Fruit fly (Drosophila melanogaster) whole organism, embryonic: ENCODE measurements around the gene spn-E.

Experiments used
- Adf1 ChIP-seq: fragments of 200-800 bp; sonication (Bioruptor generic); IDR thresholded peaks from 2 replicates; pipeline ENCODE4 v1.3.6; 2022; ENCODE audit warnings: missing biosample characterization, missing genetic modification characterization
- Aef1 ChIP-seq: fragments of 200-800 bp; sonication (Bioruptor generic); IDR thresholded peaks from 3 replicates; pipeline ENCODE4 v1.3.6; 2022; ENCODE audit warnings: missing biosample characterization, missing genetic modification characterization
- CG10366 ChIP-seq: fragments of 200-800 bp; sonication (Bioruptor generic); IDR thresholded peaks from 2 replicates; pipeline ENCODE4 v1.3.6; 2022; ENCODE audit warnings: missing biosample characterization, missing genetic modification characterization
- CG10543 ChIP-seq: fragments of 200-800 bp; sonication (Bioruptor generic); optimal IDR thresholded peaks from 3 replicates; lab custom pipeline; 2017; ENCODE audit warnings: missing biosample characterization, mild to moderate bottlenecking, missing genetic modification characterization, moderate library complexity
- CG13296 ChIP-seq: fragments of 200-800 bp; sonication (Bioruptor generic); optimal IDR thresholded peaks from 3 replicates; lab custom pipeline; 2018; ENCODE audit warnings: missing biosample characterization, mild to moderate bottlenecking, missing genetic modification characterization
- CG14710 ChIP-seq: fragments of 200-800 bp; sonication (Bioruptor generic); optimal IDR thresholded peaks from 3 replicates; lab custom pipeline; 2019; ENCODE audit warnings: missing biosample characterization, mild to moderate bottlenecking, missing genetic modification characterization, moderate library complexity
- CG14860 ChIP-seq: fragments of 200-800 bp; sonication (Bioruptor generic); IDR thresholded peaks from 3 replicates; pipeline ENCODE4 v1.3.6; 2022; ENCODE audit warnings: missing biosample characterization, missing genetic modification characterization; ENCODE audit not compliant: partially characterized antibody
- CG15514 ChIP-seq: fragments of 200-800 bp; sonication (Bioruptor generic); optimal IDR thresholded peaks from 3 replicates; lab custom pipeline; 2017; ENCODE audit warnings: missing biosample characterization, missing genetic modification characterization, mild to moderate bottlenecking, moderate library complexity, missing genetic modification reagents
- CG15601 ChIP-seq: fragments of 200-800 bp; sonication (Bioruptor generic); optimal IDR thresholded peaks from 3 replicates; lab custom pipeline; 2019; ENCODE audit warnings: missing biosample characterization, mild to moderate bottlenecking, missing genetic modification characterization, moderate library complexity
- CG16813 ChIP-seq: fragments of 200-800 bp; sonication (Bioruptor generic); IDR thresholded peaks from 3 replicates; pipeline ENCODE4 v1.3.6; 2022; ENCODE audit warnings: missing biosample characterization, missing genetic modification characterization; ENCODE audit not compliant: partially characterized antibody
- CG18262 ChIP-seq: fragments of 200-800 bp; optimal IDR thresholded peaks from 3 replicates; lab custom pipeline; 2019; ENCODE audit warnings: missing biosample characterization, mild to moderate bottlenecking, missing genetic modification characterization, moderate library complexity
- CG1832 ChIP-seq: fragments of 200-800 bp; sonication (Bioruptor generic); optimal IDR thresholded peaks from 2 replicates; lab custom pipeline; 2017; ENCODE audit warnings: missing biosample characterization, mild to moderate bottlenecking, missing genetic modification characterization, inconsistent platforms
- CG2116 ChIP-seq: fragments of 200-800 bp; sonication (Bioruptor generic); optimal IDR thresholded peaks from 3 replicates; lab custom pipeline; 2018; ENCODE audit warnings: missing biosample characterization, mild to moderate bottlenecking, missing genetic modification characterization
- CG30403 ChIP-seq: fragments of 200-800 bp; sonication (Bioruptor generic); optimal IDR thresholded peaks from 3 replicates; lab custom pipeline; 2016; ENCODE audit warnings: missing biosample characterization, missing genetic modification characterization
- CG3281 ChIP-seq: fragments of 200-800 bp; sonication (Bioruptor generic); optimal IDR thresholded peaks from 3 replicates; lab custom pipeline; 2017; ENCODE audit warnings: missing biosample characterization, mild to moderate bottlenecking, missing genetic modification characterization
- CG34224 ChIP-seq: fragments of 200-800 bp; sonication (Bioruptor generic); IDR thresholded peaks from 3 replicates; pipeline ENCODE4 v1.3.6; 2022; ENCODE audit warnings: missing biosample characterization, missing genetic modification characterization; ENCODE audit not compliant: partially characterized antibody
- CG4854 ChIP-seq: fragments of 200-800 bp; sonication (Bioruptor generic); optimal IDR thresholded peaks from 2 replicates; lab custom pipeline; 2016; ENCODE audit warnings: missing biosample characterization, missing genetic modification characterization, inconsistent platforms
- CG6254 ChIP-seq: fragments of 200-800 bp; sonication (Bioruptor generic); optimal IDR thresholded peaks from 3 replicates; lab custom pipeline; 2017; ENCODE audit warnings: mild to moderate bottlenecking, missing biosample characterization, missing genetic modification reagents, missing genetic modification characterization
- CG6689 ChIP-seq: fragments of 200-800 bp; sonication (Bioruptor generic); IDR thresholded peaks from 2 replicates; pipeline ENCODE4 v1.3.6; 2022; ENCODE audit warnings: missing biosample characterization, missing genetic modification characterization
- CG7271 ChIP-seq: fragments of 200-800 bp; sonication (Bioruptor generic); optimal IDR thresholded peaks from 2 replicates; lab custom pipeline; 2018; ENCODE audit warnings: missing biosample characterization, mild to moderate bottlenecking, missing genetic modification characterization, moderate library complexity
- CG7372 ChIP-seq: fragments of 200-800 bp; sonication (Bioruptor generic); IDR thresholded peaks from 2 replicates; pipeline ENCODE4 v1.3.6; 2022; ENCODE audit warnings: missing biosample characterization, missing genetic modification characterization
- CG8089 ChIP-seq: fragments of 200-800 bp; sonication (Bioruptor generic); optimal IDR thresholded peaks from 3 replicates; lab custom pipeline; 2016; ENCODE audit warnings: missing biosample characterization, missing genetic modification characterization
- CG9932 ChIP-seq: fragments of 200-800 bp; sonication (Bioruptor generic); IDR thresholded peaks from 2 replicates; pipeline ENCODE4 v1.3.6; 2022; ENCODE audit warnings: missing biosample characterization, missing genetic modification characterization
- Chrac-16 ChIP-seq: fragments of 200-800 bp; sonication (Bioruptor generic); optimal IDR thresholded peaks from 3 replicates; lab custom pipeline; 2016; ENCODE audit warnings: missing biosample characterization, missing genetic modification characterization
- CoRest ChIP-seq: fragments of 200-800 bp; sonication (Bioruptor generic); optimal IDR thresholded peaks from 3 replicates; lab custom pipeline; 2018; ENCODE audit warnings: missing biosample characterization, mild to moderate bottlenecking, missing genetic modification characterization, moderate library complexity
- D19A ChIP-seq: fragments of 200-800 bp; optimal IDR thresholded peaks from 3 replicates; lab custom pipeline; 2019; ENCODE audit warnings: missing biosample characterization, mild to moderate bottlenecking, missing genetic modification characterization, moderate library complexity
- Dek ChIP-seq: fragments of 200-800 bp; sonication (Bioruptor generic); optimal IDR thresholded peaks from 3 replicates; lab custom pipeline; 2019; ENCODE audit warnings: missing biosample characterization, mild to moderate bottlenecking, missing genetic modification characterization, moderate library complexity
- E2f1 ChIP-seq: fragments of 200-800 bp; sonication (Bioruptor generic); IDR thresholded peaks from 2 replicates; pipeline ENCODE4 v1.3.6; 2022; ENCODE audit warnings: missing biosample characterization, missing genetic modification characterization
- HLH3B ChIP-seq: fragments of 200-800 bp; sonication (Bioruptor generic); IDR thresholded peaks from 2 replicates; pipeline ENCODE4 v1.3.6; 2022; ENCODE audit warnings: missing biosample characterization, missing genetic modification characterization
- MBD-R2 ChIP-seq: fragments of 200-800 bp; sonication (Bioruptor generic); IDR thresholded peaks from 2 replicates; pipeline ENCODE4 v1.3.6; 2022; ENCODE audit warnings: missing biosample characterization, missing genetic modification characterization
- Med ChIP-seq: fragments of 200-800 bp; sonication (Bioruptor generic); peaks from one replicate; lab custom pipeline; 2016; ENCODE audit warnings: missing biosample characterization, missing genetic modification characterization, mild to moderate bottlenecking, inconsistent platforms, moderate library complexity
- NFAT ChIP-seq: fragments of 200-800 bp; sonication (Bioruptor generic); IDR thresholded peaks from 2 replicates; pipeline ENCODE4 v1.3.6; 2022; ENCODE audit warnings: missing biosample characterization, missing genetic modification characterization
- Oli ChIP-seq: fragments of 200-800 bp; sonication (Bioruptor generic); optimal IDR thresholded peaks from 2 replicates; lab custom pipeline; 2018; ENCODE audit warnings: missing biosample characterization, mild to moderate bottlenecking, missing genetic modification characterization, moderate library complexity
- bcd ChIP-seq: fragments of 200-800 bp; sonication (Bioruptor generic); optimal IDR thresholded peaks from 2 replicates; lab custom pipeline; 2017; ENCODE audit warnings: missing biosample characterization, mild to moderate bottlenecking, missing genetic modification characterization
- bigmax ChIP-seq: fragments of 200-800 bp; sonication (Bioruptor generic); optimal IDR thresholded peaks from 2 replicates; lab custom pipeline; 2018; ENCODE audit warnings: missing biosample characterization, mild to moderate bottlenecking, missing genetic modification characterization
- bsh ChIP-seq, 2 experiments: fragments of 200-800 bp; sonication (Bioruptor generic); optimal IDR thresholded peaks; 2 replicates each; lab custom pipeline; 2017 to 2018; ENCODE audit warnings: mild to moderate bottlenecking in 2 of 2, missing biosample characterization in 2 of 2, missing genetic modification characterization in 2 of 2, moderate library complexity in 1 of 2
- dpn ChIP-seq, 2 experiments: fragments of 200-800 bp; sonication (Bioruptor generic); optimal IDR thresholded peaks; 3 replicates each; lab custom pipeline; 2016; ENCODE audit warnings: missing biosample characterization in 2 of 2, missing genetic modification characterization in 2 of 2
- dysf ChIP-seq: fragments of 200-800 bp; sonication (Bioruptor generic); IDR thresholded peaks from 3 replicates; pipeline ENCODE4 v1.3.6; 2022; ENCODE audit warnings: missing biosample characterization, missing genetic modification characterization
- gsb-n ChIP-seq: fragments of 200-800 bp; sonication (Bioruptor generic); optimal IDR thresholded peaks from 3 replicates; lab custom pipeline; 2018; ENCODE audit warnings: missing biosample characterization, mild to moderate bottlenecking, missing genetic modification characterization
- lola ChIP-seq, 3 experiments: fragments of >200 bp in 2 of 3; fragments of 200-800 bp in 1 of 3; sonication (Bioruptor generic) in 1 of 3; optimal IDR thresholded peaks; 2 replicates each; lab custom pipeline; 2017 to 2019; ENCODE audit warnings: missing biosample characterization in 3 of 3, missing genetic modification characterization in 3 of 3, mild to moderate bottlenecking in 1 of 3, moderate library complexity in 1 of 3
- luna ChIP-seq: fragments of 200-800 bp; sonication (Bioruptor generic); optimal IDR thresholded peaks from 2 replicates; lab custom pipeline; 2016; ENCODE audit warnings: missing biosample characterization, missing genetic modification characterization
- ranshi ChIP-seq: fragments of 200-800 bp; sonication (Bioruptor generic); IDR thresholded peaks from 2 replicates; pipeline ENCODE4 v1.3.6; 2022; ENCODE audit warnings: missing biosample characterization, missing genetic modification characterization
- sim ChIP-seq: fragments of 200-800 bp; sonication (Bioruptor generic); IDR thresholded peaks from 2 replicates; pipeline ENCODE4 v1.3.6; 2022; ENCODE audit warnings: missing biosample characterization, missing genetic modification characterization
- sob ChIP-seq: fragments of 200-800 bp; sonication (Bioruptor generic); IDR thresholded peaks from 2 replicates; pipeline ENCODE4 v1.3.6; 2022; ENCODE audit warnings: missing biosample characterization, missing genetic modification characterization
- stwl ChIP-seq: fragments of 200-800 bp; sonication (Bioruptor generic); optimal IDR thresholded peaks from 3 replicates; lab custom pipeline; 2018; ENCODE audit warnings: missing biosample characterization, mild to moderate bottlenecking, missing genetic modification characterization, moderate library complexity
- zen ChIP-seq: fragments of 200-800 bp; sonication (Bioruptor generic); optimal IDR thresholded peaks from 3 replicates; lab custom pipeline; 2018; ENCODE audit warnings: missing biosample characterization, mild to moderate bottlenecking, missing genetic modification characterization, moderate library complexity

The spn-E gene

dm6 chr3R:15836864-15837824 lies at the start of gene spn-E, which contains the start of gene ND-23 (continued):
- TF ChIP-seq CG15601 (tag; lab: Kevin White, UChicago) = no peak
- TF ChIP-seq Oli = peak; percentile 11
- TF ChIP-seq CG30403 = peak; percentile 64
- TF ChIP-seq E2f1 (GFP tag; lab: Robert Waterston, UW) = peak; percentile 69
- TF ChIP-seq CG7372 (GFP tag; lab: Robert Waterston, UW) = peak; percentile 48
- peak; percentile 79 for TF ChIP-seq stwl (tag; lab: Kevin White, UChicago)
- peak; percentile 75 for TF ChIP-seq Med (GFP tag; lab: Kevin White, UChicago)
- TF ChIP-seq bcd (GFP tag; lab: Kevin White, UChicago) = peak; percentile 52
- TF ChIP-seq gsb-n = peak; percentile 66
- TF ChIP-seq CG34224 (GFP tag; lab: Robert Waterston, UW) = peak; percentile 57; the same call in 1 of the 3 replicates
- TF ChIP-seq CG3281 (GFP tag; lab: Kevin White, UChicago) = peak; percentile 24
- TF ChIP-seq CG9932 = peak; percentile 72
- peak; percentile 81 for TF ChIP-seq CG14710
- TF ChIP-seq CG18262 (tag; lab: Kevin White, UChicago) = peak; percentile 69
- TF ChIP-seq dysf = peak; percentile 16; the same call in 1 of the 3 replicates
- peak; percentile 69 for TF ChIP-seq zen (tag; lab: Kevin White, UChicago)
- TF ChIP-seq Adf1 (GFP tag; lab: Robert Waterston, UW) = peak; percentile 24; the same call in 1 of the 2 replicates
- TF ChIP-seq HLH3B (GFP tag; lab: Robert Waterston, UW) = 0 out of 2 replicates have a peak, but pooled peaks have one; percentile 16
- TF ChIP-seq CG4854 (GFP tag; lab: Kevin White, UChicago) = no peak
- TF ChIP-seq bsh (GFP tag; optimal IDR thresholded peaks at IDR 0.05; lab: Kevin White, UChicago) = peak in 1 of 2 experiments; percentile 49
- peak; percentile 21 for TF ChIP-seq CG13296 (GFP tag; lab: Kevin White, UChicago)
- no peak for TF ChIP-seq CG8089 (GFP tag; lab: Kevin White, UChicago)
- TF ChIP-seq CG10543 = peak; percentile 47
- 0 out of 2 replicates have a peak, but pooled peaks have one; percentile 39 for TF ChIP-seq NFAT
- no peak for TF ChIP-seq sim
- TF ChIP-seq MBD-R2 (GFP tag; lab: Robert Waterston, UW) = peak; percentile 30
- peak; percentile 3 for TF ChIP-seq CG7271 (tag; lab: Kevin White, UChicago)
- peak; percentile 77 for TF ChIP-seq CG16813
- peak; percentile 41; the same call in 1 of the 2 replicates for TF ChIP-seq ranshi (GFP tag; lab: Robert Waterston, UW)
- TF ChIP-seq CG10366 (GFP tag; lab: Robert Waterston, UW) = peak; percentile 35; the same call in 1 of the 2 replicates
- no peak for TF ChIP-seq luna (GFP tag; lab: Kevin White, UChicago)
- TF ChIP-seq bigmax (GFP tag; lab: Kevin White, UChicago) = peak; percentile 96
- TF ChIP-seq lola (GFP tag; optimal IDR thresholded peaks at IDR 0.05; lab: Kevin White, UChicago) = peak in 1 of 3 experiments; percentile 55
- TF ChIP-seq Dek (tag; lab: Kevin White, UChicago) = peak; percentile 61
- no peak for TF ChIP-seq CG1832 (GFP tag; lab: Kevin White, UChicago)
- TF ChIP-seq CoRest (tag; lab: Kevin White, UChicago) = peak; percentile 81
- TF ChIP-seq CG14860 (GFP tag; lab: Robert Waterston, UW) = peak; percentile 46; the same call in 1 of the 3 replicates
- TF ChIP-seq Chrac-16 = peak; percentile 60
- peak in 1 of 2 experiments; percentile 60 for TF ChIP-seq dpn (GFP tag; optimal IDR thresholded peaks at IDR 0.05; lab: Kevin White, UChicago)
- TF ChIP-seq CG6689 (GFP tag; lab: Robert Waterston, UW) = peak; percentile 57; the same call in 1 of the 2 replicates
- peak; percentile 18; the same call in 1 of the 3 replicates for TF ChIP-seq Aef1 (GFP tag; lab: Robert Waterston, UW)
- 0 out of 2 replicates have a peak, but pooled peaks have one; percentile 58 for TF ChIP-seq sob (GFP tag; lab: Robert Waterston, UW)
- TF ChIP-seq D19A (tag; lab: Kevin White, UChicago) = no peak
- no peak for TF ChIP-seq CG6254 (GFP tag; lab: Kevin White, UChicago)
- peak; percentile 48 for TF ChIP-seq CG15514 (GFP tag; lab: Kevin White, UChicago)
- peak; percentile 76 for TF ChIP-seq CG2116 (GFP tag; lab: Kevin White, UChicago)
